Worm (Caenorhabditis elegans): Measurements from ENCODE around the gene orc-4.

DNA sequence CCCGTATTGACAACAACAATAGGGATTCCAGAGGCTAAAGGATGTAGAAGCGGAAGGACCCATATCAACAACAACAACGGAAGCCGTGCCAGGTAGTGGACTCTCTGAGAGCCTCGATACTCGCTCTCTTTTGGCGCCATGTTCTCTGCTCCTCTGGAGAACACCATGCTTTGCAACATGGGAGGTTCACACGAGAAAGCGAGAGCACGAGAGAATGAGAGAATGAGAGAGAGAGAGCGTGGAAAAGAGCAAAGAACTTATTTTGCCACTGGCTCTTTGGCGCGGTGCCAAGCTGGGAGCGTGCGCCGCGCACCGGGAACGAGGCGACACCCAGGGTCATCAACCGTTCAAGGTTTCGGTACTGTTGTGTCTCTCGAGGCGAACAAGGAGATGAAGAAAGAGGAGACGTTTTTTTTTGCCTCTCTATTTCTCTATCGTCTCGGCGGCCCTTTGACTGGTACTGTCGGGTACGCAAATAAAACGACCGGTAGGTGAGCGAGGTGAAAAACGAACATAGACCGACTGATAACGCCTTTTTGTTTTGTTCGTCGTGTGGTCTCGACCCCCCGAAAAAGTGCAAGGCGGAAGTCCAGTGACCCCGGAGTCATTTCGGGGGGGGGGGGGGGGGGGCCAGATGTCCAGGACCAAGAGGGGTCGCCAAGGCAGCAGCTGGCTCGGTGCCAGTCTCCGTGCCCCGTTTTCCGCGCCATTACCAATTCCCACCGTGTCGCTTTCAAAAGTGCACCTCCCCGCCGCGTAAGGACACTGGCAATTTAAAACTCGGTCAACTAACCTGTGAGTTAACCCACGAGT, 13.2 kb upstream of the orc-4 start, which contains the start of gene Y39A1A.10:
- TF ChIP-seq sma-3 (GFP tag; optimal IDR thresholded peaks at IDR 0.05) = no peak
- TF ChIP-seq alr-1 (tag; optimal IDR thresholded peaks at IDR 0.05) = no peak
- no peak for TF ChIP-seq nhr-237 (tag; optimal IDR thresholded peaks at IDR 0.05)
- no peak for TF ChIP-seq nhr-11 (tag; optimal IDR thresholded peaks at IDR 0.05)
- peak; percentile 44 for TF ChIP-seq F13H6.1 (tag; optimal IDR thresholded peaks at IDR 0.05)
- no peak for TF ChIP-seq sem-4 (tag; optimal IDR thresholded peaks at IDR 0.05)
- no peak for TF ChIP-seq ztf-4 (tag; optimal IDR thresholded peaks at IDR 0.05)
- no peak for TF ChIP-seq ama-1 (optimal IDR thresholded peaks at IDR 0.05)
- peak; percentile 44 for TF ChIP-seq nhr-25 (tag; optimal IDR thresholded peaks at IDR 0.05)
- TF ChIP-seq skn-1 (tag; optimal IDR thresholded peaks at IDR 0.05) = no peak
- no peak for TF ChIP-seq snpc-4 (tag; optimal IDR thresholded peaks at IDR 0.05)
- no peak for TF ChIP-seq nhr-10 (tag; optimal IDR thresholded peaks at IDR 0.05)
- no peak for TF ChIP-seq elt-1 (tag; optimal IDR thresholded peaks at IDR 0.05)
- no peak for TF ChIP-seq gmeb-1 (tag; optimal IDR thresholded peaks at IDR 0.05)
